Worm (Caenorhabditis elegans): ENCODE measurements around the gene cylc-1.
A peak's percentile ranks its signal among the peaks of the same experiment; 100 is the strongest.

Gene cylc-1

ce11 chrIV:5216349-5216748, 9.2 kb downstream of the cylc-1 start (continued):
- peak; percentile 49 for TF ChIP-seq cey-2 (tag; optimal IDR thresholded peaks at IDR 0.05; ENCODE audit: borderline replicate concordance, insufficient read depth)
- no peak for TF ChIP-seq pqm-1 (tag; optimal IDR thresholded peaks at IDR 0.05)
- no peak for TF ChIP-seq daf-19 (GFP tag; conservative IDR thresholded peaks at IDR 0.05)
- TF ChIP-seq nhr-111 (GFP tag; optimal IDR thresholded peaks at IDR 0.05): no peak
- no peak for TF ChIP-seq dmd-8 (GFP tag; IDR thresholded peaks at IDR 0.05)

ce11 chrIV:5215092-5215491, 10.5 kb downstream of the cylc-1 start, which contains the start of gene Y59E9AL.4:
Y59E9AL.4 (minus strand) TSS chrIV:5215192.
- TF ChIP-seq tag-97 (GFP tag; IDR thresholded peaks at IDR 0.05) (no peak), ztf-7 (tag; optimal IDR thresholded peaks at IDR 0.05) (no peak), hif-1 (tag; optimal IDR thresholded peaks at IDR 0.05) (no peak), dmd-9 (GFP tag; IDR thresholded peaks at IDR 0.05) (no peak), lin-15B (tag; optimal IDR thresholded peaks at IDR 0.05) (no peak), pqm-1 (tag; optimal IDR thresholded peaks at IDR 0.05) (no peak), arid-1 (GFP tag; conservative IDR thresholded peaks at IDR 0.05) (no peak), nhr-28 (tag; optimal IDR thresholded peaks at IDR 0.05) (no peak), mep-1 (tag; optimal IDR thresholded peaks at IDR 0.05) (no peak), nhr-10 (tag; optimal IDR thresholded peaks at IDR 0.05) (no peak), Y48G9A.11 (GFP tag; IDR thresholded peaks at IDR 0.05) (no peak), zag-1 (tag; optimal IDR thresholded peaks at IDR 0.05) (no peak), nhr-42 (GFP tag; IDR thresholded peaks at IDR 0.05) (no peak), lin-38 (GFP tag; IDR thresholded peaks at IDR 0.05) (no peak), dve-1 (tag; optimal IDR thresholded peaks at IDR 0.05; ENCODE audit: insufficient read depth) (no peak), ceh-20 (GFP tag; IDR thresholded peaks at IDR 0.05) (no peak), mdt-29 (GFP tag; IDR thresholded peaks at IDR 0.05) (no peak), daf-8 (GFP tag; IDR thresholded peaks at IDR 0.05) (no peak)

ce11 chrIV:5210606-5211005, 15.0 kb downstream of the cylc-1 start:
- TF ChIP-seq ztf-11 (tag; optimal IDR thresholded peaks at IDR 0.05) (no peak), vab-7 (GFP tag; IDR thresholded peaks at IDR 0.05) (no peak), egl-27 (tag; optimal IDR thresholded peaks at IDR 0.05) (no peak), nhr-111 (GFP tag; optimal IDR thresholded peaks at IDR 0.05) (no peak), lin-38 (GFP tag; IDR thresholded peaks at IDR 0.05) (peak; percentile 41), mep-1 (tag; optimal IDR thresholded peaks at IDR 0.05) (peak; percentile 5), set-16 (GFP tag; IDR thresholded peaks at IDR 0.05) (no peak), R02D3.7 (tag; optimal IDR thresholded peaks at IDR 0.05) (peak; percentile 9), lin-29 (GFP tag; IDR thresholded peaks at IDR 0.05) (no peak), nhr-237 (tag; optimal IDR thresholded peaks at IDR 0.05) (no peak), nhr-28 (tag; optimal IDR thresholded peaks at IDR 0.05) (no peak), snpc-1.2 (GFP tag; IDR thresholded peaks at IDR 0.05) (0 out of 2 replicates have a peak, but pooled peaks have one; percentile 43), nhr-76 (tag; optimal IDR thresholded peaks at IDR 0.05) (no peak), tra-1 (GFP tag; IDR thresholded peaks at IDR 0.05) (no peak), aha-1 (tag) (peak; percentile 53), ztf-7 (tag; optimal IDR thresholded peaks at IDR 0.05) (no peak), lsy-2 (tag; optimal IDR thresholded peaks at IDR 0.05) (peak in 1 of 2 experiments; percentile 8)

ce11 chrIV:5209390-5209789, 16.2 kb downstream of the cylc-1 start, which contains the start of the genes Y59E9AL.36 and nbet-1:
Y59E9AL.36 (minus strand) TSS chrIV:5209481.
nbet-1 (plus strand) TSS chrIV:5209501.
- TF ChIP-seq mdl-1 (tag; optimal IDR thresholded peaks at IDR 0.05) (peak in 1 of 2 experiments; percentile 49), snpc-1.2 (GFP tag; IDR thresholded peaks at IDR 0.05) (peak; percentile 89), daf-12 (tag; optimal IDR thresholded peaks at IDR 0.05) (no peak), nhr-41 (GFP tag; IDR thresholded peaks at IDR 0.05) (no peak), lin-39 (tag; optimal IDR thresholded peaks at IDR 0.05) (no peak), T26A8.4 (GFP tag; IDR thresholded peaks at IDR 0.05) (peak; percentile 61; the same call in 1 of the 2 replicates), arid-1 (GFP tag; conservative IDR thresholded peaks at IDR 0.05) (0 out of 2 replicates have a peak, but pooled peaks have one; percentile 19), lsy-2 (tag; optimal IDR thresholded peaks at IDR 0.05) (peak; percentile 25 to 81), pqm-1 (tag; optimal IDR thresholded peaks at IDR 0.05) (peak; percentile 5), mes-2 (tag; optimal IDR thresholded peaks at IDR 0.05; ENCODE audit: poor library complexity, severe bottlenecking) (peak; percentile 86), nhr-48 (tag; optimal IDR thresholded peaks at IDR 0.05) (no peak), nhr-102 (tag; optimal IDR thresholded peaks at IDR 0.05) (peak; percentile 5), lin-15B (tag; optimal IDR thresholded peaks at IDR 0.05) (peak; percentile 84), pha-4 (GFP tag; IDR thresholded peaks at IDR 0.05) (peak; percentile 27; the same call in 1 of the 2 replicates), pha-4 (tag; optimal IDR thresholded peaks at IDR 0.05) (peak; percentile 7), fos-1 (tag; optimal IDR thresholded peaks at IDR 0.05) (no peak), rbr-2 (tag; optimal IDR thresholded peaks at IDR 0.05) (peak; percentile 69), nhr-28 (tag; optimal IDR thresholded peaks at IDR 0.05) (peak; percentile 59), lir-3 (tag; optimal IDR thresholded peaks at IDR 0.05) (no peak), dmd-9 (GFP tag; IDR thresholded peaks at IDR 0.05) (no peak)

Data from whole organism, L4 larva.